Fruit fly (Drosophila melanogaster): Measurements from ENCODE around the gene spg.

dm6 chr3R:28898921-28899545 is 54.0 kb downstream of the spg start:
- TF ChIP-seq tj (GFP tag; optimal IDR thresholded peaks at IDR 0.05) (no peak), Hr96 (GFP tag; optimal IDR thresholded peaks at IDR 0.05) (no peak), cnc (optimal IDR thresholded peaks at IDR 0.05) (no peak), CG5204 (GFP tag; optimal IDR thresholded peaks at IDR 0.05) (no peak), CG1620 (GFP tag; optimal IDR thresholded peaks at IDR 0.05) (no peak)
